Worm (Caenorhabditis elegans) whole organism, L2 larva: ENCODE results near the gene nra-1.

ENCODE experiments used
- C34F6.9 ChIP-seq: fragments of 150-350 bp; optimal IDR thresholded peaks from 2 replicates; lab custom pipeline; 2014; ENCODE audit warnings: missing biosample characterization, missing genetic modification characterization
- F13H6.1 ChIP-seq: sonication (generic microtip); optimal IDR thresholded peaks from 2 replicates; lab custom pipeline; 2016; ENCODE audit warnings: missing genetic modification characterization, missing compliant biosample characterization
- R02D3.7 ChIP-seq: fragments of 150-350 bp; optimal IDR thresholded peaks from 2 replicates; lab custom pipeline; 2014; ENCODE audit warnings: missing biosample characterization, missing genetic modification characterization
- Y55F3AM.14 ChIP-seq: fragments of 200-800 bp; sonication (Bioruptor generic); optimal IDR thresholded peaks from 2 replicates; lab custom pipeline; 2018; ENCODE audit warnings: mild to moderate bottlenecking, missing genetic modification characterization, missing compliant biosample characterization
- ZK546.5 ChIP-seq: sonication (generic microtip); optimal IDR thresholded peaks from 2 replicates; lab custom pipeline; 2017; ENCODE audit warnings: missing biosample characterization, missing genetic modification characterization
- alr-1 ChIP-seq: fragments of 150-350 bp; optimal IDR thresholded peaks from 2 replicates; lab custom pipeline; 2014; ENCODE audit warnings: missing biosample characterization, missing genetic modification characterization
- aly-2 ChIP-seq: fragments of 150-350 bp; optimal IDR thresholded peaks from 2 replicates; lab custom pipeline; 2014; ENCODE audit warnings: missing biosample characterization, missing genetic modification characterization
- ama-1 ChIP-seq: fragments of 150-350 bp; optimal IDR thresholded peaks from 2 replicates; lab custom pipeline; 2018; ENCODE audit warnings: inconsistent platforms
- blmp-1 ChIP-seq: sonication (generic microtip); optimal IDR thresholded peaks from 2 replicates; lab custom pipeline; 2017; ENCODE audit warnings: missing genetic modification characterization, mild to moderate bottlenecking, missing compliant biosample characterization, antibody characterized with exemption, moderate library complexity; ENCODE audit not compliant: insufficient read depth
- ceh-16 ChIP-seq: fragments of 150-350 bp; optimal IDR thresholded peaks from 2 replicates; lab custom pipeline; 2014; ENCODE audit warnings: missing biosample characterization, missing genetic modification characterization
- ceh-82 ChIP-seq: fragments of 150-350 bp; optimal IDR thresholded peaks from 2 replicates; lab custom pipeline; 2014; ENCODE audit warnings: missing biosample characterization, missing genetic modification characterization
- crh-2 ChIP-seq: sonication (generic microtip); optimal IDR thresholded peaks from 2 replicates; lab custom pipeline; 2017; ENCODE audit warnings: missing biosample characterization, missing genetic modification characterization
- dmd-4 ChIP-seq: sonication (generic microtip); optimal IDR thresholded peaks from 2 replicates; lab custom pipeline; 2017; ENCODE audit warnings: missing biosample characterization, missing genetic modification characterization
- elt-1 ChIP-seq: fragments of 150-350 bp; optimal IDR thresholded peaks from 2 replicates; lab custom pipeline; 2014; ENCODE audit warnings: missing biosample characterization, missing genetic modification characterization
- elt-3 ChIP-seq: sonication (generic microtip); optimal IDR thresholded peaks from 2 replicates; lab custom pipeline; 2017; ENCODE audit warnings: missing biosample characterization, missing genetic modification characterization
- fos-1 ChIP-seq: fragments of 150-350 bp; optimal IDR thresholded peaks from 2 replicates; lab custom pipeline; 2014; ENCODE audit warnings: missing biosample characterization, missing genetic modification characterization
- gmeb-1 ChIP-seq: fragments of 150-350 bp; optimal IDR thresholded peaks from 2 replicates; lab custom pipeline; 2014; ENCODE audit warnings: missing biosample characterization, missing genetic modification characterization
- lin-11 ChIP-seq: fragments of 150-350 bp; sonication (generic microtip); optimal IDR thresholded peaks from 2 replicates; lab custom pipeline; 2014; ENCODE audit warnings: missing biosample characterization, missing genetic modification characterization, inconsistent platforms, mixed read lengths
- lin-13 ChIP-seq: fragments of 150-350 bp; optimal IDR thresholded peaks from 2 replicates; lab custom pipeline; 2014; ENCODE audit warnings: missing biosample characterization, missing genetic modification reagents, missing genetic modification characterization
- lsy-2 ChIP-seq, 2 experiments: fragments of 150-350 bp in 1 of 2; sonication (generic microtip) in 1 of 2; optimal IDR thresholded peaks; 2 replicates each; lab custom pipeline; 2014 to 2017; ENCODE audit warnings: missing biosample characterization in 2 of 2, missing genetic modification characterization in 2 of 2
- mab-5 ChIP-seq: fragments of 150-350 bp; optimal IDR thresholded peaks from 2 replicates; lab custom pipeline; 2014; ENCODE audit warnings: missing biosample characterization, missing genetic modification characterization
- mdl-1 ChIP-seq, 2 experiments: fragments of 150-350 bp in 1 of 2; sonication (generic microtip) in 1 of 2; optimal IDR thresholded peaks; 2 replicates each; lab custom pipeline; 2017; ENCODE audit warnings: missing biosample characterization in 2 of 2, missing genetic modification characterization in 2 of 2
- nhr-10 ChIP-seq: sonication (generic microtip); optimal IDR thresholded peaks from 2 replicates; lab custom pipeline; 2017; ENCODE audit warnings: missing biosample characterization, missing genetic modification characterization
- nhr-11 ChIP-seq: fragments of 150-350 bp; optimal IDR thresholded peaks from 2 replicates; lab custom pipeline; 2014; ENCODE audit warnings: missing biosample characterization, missing genetic modification characterization
- nhr-12 ChIP-seq: fragments of 150-350 bp; optimal IDR thresholded peaks from 2 replicates; lab custom pipeline; 2014; ENCODE audit warnings: missing biosample characterization, missing genetic modification characterization
- nhr-129 ChIP-seq: fragments of 150-350 bp; optimal IDR thresholded peaks from 2 replicates; lab custom pipeline; 2014; ENCODE audit warnings: missing biosample characterization, missing genetic modification characterization
- nhr-21 ChIP-seq: fragments of 150-350 bp; optimal IDR thresholded peaks from 2 replicates; lab custom pipeline; 2014; ENCODE audit warnings: missing biosample characterization, missing genetic modification characterization
- nhr-23 ChIP-seq: fragments of 150-350 bp; optimal IDR thresholded peaks from 2 replicates; lab custom pipeline; 2014; ENCODE audit warnings: missing biosample characterization, missing genetic modification reagents, missing genetic modification characterization
- nhr-237 ChIP-seq: fragments of 150-350 bp; optimal IDR thresholded peaks from 2 replicates; lab custom pipeline; 2014; ENCODE audit warnings: missing biosample characterization, missing genetic modification characterization
- nhr-25 ChIP-seq: fragments of 150-350 bp; sonication (generic microtip); optimal IDR thresholded peaks from 3 replicates; lab custom pipeline; 2014; ENCODE audit warnings: missing biosample characterization, missing genetic modification characterization
- nhr-6 ChIP-seq: fragments of 150-350 bp; optimal IDR thresholded peaks from 2 replicates; lab custom pipeline; 2014; ENCODE audit warnings: missing biosample characterization, missing genetic modification characterization
- nhr-77 ChIP-seq: fragments of 150-350 bp; optimal IDR thresholded peaks from 2 replicates; lab custom pipeline; 2014; ENCODE audit warnings: missing biosample characterization, missing genetic modification characterization
- peb-1 ChIP-seq: fragments of 150-350 bp; optimal IDR thresholded peaks from 2 replicates; lab custom pipeline; 2014; ENCODE audit warnings: missing biosample characterization, missing genetic modification characterization
- sem-4 ChIP-seq: fragments of 150-350 bp; optimal IDR thresholded peaks from 2 replicates; lab custom pipeline; 2014; ENCODE audit warnings: missing biosample characterization, missing genetic modification reagents, missing genetic modification characterization
- sma-3 ChIP-seq: sonication (generic microtip); optimal IDR thresholded peaks from 2 replicates; lab custom pipeline; 2016; ENCODE audit warnings: missing genetic modification reagents, missing genetic modification characterization, missing compliant biosample characterization
- sma-9 ChIP-seq, 2 experiments: fragments of 150-350 bp in 1 of 2; sonication (generic microtip) in 1 of 2; optimal IDR thresholded peaks; 2 replicates each; lab custom pipeline; 2014 to 2016; ENCODE audit warnings: missing genetic modification characterization in 2 of 2, mild to moderate bottlenecking in 1 of 2, missing biosample characterization in 1 of 2, missing compliant biosample characterization in 1 of 2, missing genetic modification reagents in 1 of 2, moderate library complexity in 1 of 2
- snpc-4 ChIP-seq: fragments of 150-350 bp; optimal IDR thresholded peaks from 2 replicates; lab custom pipeline; 2014; ENCODE audit warnings: missing biosample characterization, missing genetic modification characterization
- unc-39 ChIP-seq: fragments of 150-350 bp; optimal IDR thresholded peaks from 2 replicates; lab custom pipeline; 2014; ENCODE audit warnings: missing biosample characterization, missing genetic modification characterization
- unc-55 ChIP-seq: fragments of 150-350 bp; sonication (generic microtip); optimal IDR thresholded peaks from 3 replicates; lab custom pipeline; 2014; ENCODE audit warnings: missing biosample characterization, missing genetic modification reagents, missing genetic modification characterization
- unc-62 ChIP-seq: fragments of 150-350 bp; optimal IDR thresholded peaks from 2 replicates; lab custom pipeline; 2014; ENCODE audit warnings: missing biosample characterization, missing genetic modification reagents, missing genetic modification characterization
- ztf-1 ChIP-seq: fragments of 200-800 bp; sonication (Bioruptor generic); conservative IDR thresholded peaks from 2 replicates; pipeline ENCODE4 v1.3.6; 2022; ENCODE audit warnings: missing genetic modification characterization, missing compliant biosample characterization
- ztf-11 ChIP-seq: sonication (generic microtip); optimal IDR thresholded peaks from 2 replicates; lab custom pipeline; 2017; ENCODE audit warnings: missing biosample characterization, missing genetic modification characterization
- ztf-4 ChIP-seq: fragments of 150-350 bp; optimal IDR thresholded peaks from 2 replicates; lab custom pipeline; 2014; ENCODE audit warnings: missing biosample characterization, missing genetic modification characterization

nra-1 gene

DNA sequence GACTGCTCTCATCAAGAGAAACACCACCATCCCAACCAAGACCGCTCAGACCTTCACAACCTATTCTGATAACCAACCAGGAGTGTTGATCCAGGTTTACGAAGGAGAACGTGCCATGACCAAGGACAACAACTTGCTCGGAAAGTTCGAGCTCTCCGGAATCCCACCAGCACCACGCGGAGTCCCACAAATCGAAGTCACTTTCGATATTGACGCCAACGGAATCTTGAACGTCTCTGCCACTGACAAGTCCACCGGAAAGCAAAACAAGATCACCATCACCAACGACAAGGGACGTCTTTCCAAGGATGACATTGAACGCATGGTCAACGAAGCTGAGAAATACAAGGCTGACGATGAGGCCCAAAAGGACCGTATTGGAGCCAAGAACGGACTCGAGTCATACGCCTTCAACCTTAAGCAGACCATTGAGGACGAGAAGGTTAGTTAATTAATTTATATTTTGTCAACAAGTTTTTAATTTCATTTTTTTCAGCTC, 3.5 kb downstream of the nra-1 start:
- peak; percentile 27 for TF ChIP-seq nhr-129
- TF ChIP-seq ama-1 (lab: Kevin White, UChicago): peak; percentile 90
- TF ChIP-seq R02D3.7 (tag; lab: Kevin White, UChicago): no peak

- TF ChIP-seq unc-62 (GFP tag; lab: Kevin White, UChicago): no peak
- TF ChIP-seq Y55F3AM.14 (GFP tag; lab: Kevin White, UChicago): no peak
- peak; percentile 42 for TF ChIP-seq crh-2 (tag; lab: Kevin White, UChicago)
- peak; percentile 87 for TF ChIP-seq ama-1 (lab: Kevin White, UChicago)
- peak; percentile 45 for TF ChIP-seq nhr-11 (tag; lab: Kevin White, UChicago)
Measured at ce11 chrIV:17279592-17280440, 4.2 kb downstream of the nra-1 start.

DNA sequence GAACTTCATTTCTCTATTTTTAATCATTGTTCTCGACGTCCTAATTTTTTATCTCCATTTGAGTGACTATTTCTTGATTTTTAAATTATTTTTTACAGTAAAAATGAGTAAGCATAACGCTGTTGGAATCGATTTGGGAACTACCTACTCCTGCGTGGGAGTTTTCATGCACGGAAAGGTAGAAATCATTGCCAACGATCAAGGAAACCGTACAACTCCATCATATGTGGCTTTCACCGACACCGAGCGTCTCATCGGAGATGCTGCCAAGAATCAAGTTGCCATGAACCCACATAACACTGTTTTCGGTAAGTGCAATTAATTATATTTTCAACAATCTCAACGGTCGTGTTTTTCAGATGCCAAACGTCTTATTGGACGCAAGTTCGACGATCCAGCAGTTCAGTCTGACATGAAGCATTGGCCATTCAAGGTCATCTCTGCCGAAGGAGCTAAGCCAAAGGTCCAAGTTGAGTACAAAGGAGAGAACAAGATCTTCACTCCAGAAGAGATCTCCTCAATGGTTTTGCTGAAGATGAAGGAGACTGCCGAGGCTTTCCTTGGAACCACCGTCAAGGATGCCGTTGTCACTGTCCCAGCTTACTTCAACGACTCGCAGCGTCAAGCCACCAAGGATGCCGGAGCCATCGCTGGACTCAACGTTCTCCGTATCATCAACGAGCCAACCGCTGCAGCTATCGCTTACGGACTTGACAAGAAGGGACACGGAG, 5.0 kb downstream of the nra-1 start, which contains the start of gene hsp-1:
TSS of gene hsp-1 (plus strand) at position 99 of the 731 bp plus-strand sequence.
- TF ChIP-seq ztf-4 (no peak), ama-1 (lab: Kevin White, UChicago) (peak; percentile 13)

ce11 chrIV:17278363-17278762, 5.6 kb downstream of the nra-1 start:
- peak; percentile 99 for TF ChIP-seq sma-3 (GFP tag; lab: Kevin White, UChicago)
- TF ChIP-seq mab-5 (tag; lab: Kevin White, UChicago): peak; percentile 90
- TF ChIP-seq crh-2 (tag; lab: Kevin White, UChicago): peak; percentile 95
- peak; percentile 86 for TF ChIP-seq gmeb-1
- peak; percentile 89; the same call in 1 of the 2 replicates for TF ChIP-seq ztf-1
- TF ChIP-seq elt-1 (tag; lab: Kevin White, UChicago): no peak
- peak; percentile 93 for TF ChIP-seq nhr-6 (tag; lab: Kevin White, UChicago)
- peak; percentile 65 for TF ChIP-seq snpc-4
- peak; percentile 95 for TF ChIP-seq ztf-4
- TF ChIP-seq ZK546.5 (tag; lab: Kevin White, UChicago): peak; percentile 75
- no peak for TF ChIP-seq unc-39
- TF ChIP-seq unc-55 (GFP tag; lab: Kevin White, UChicago): peak; percentile 98
- TF ChIP-seq mdl-1 (tag; optimal IDR thresholded peaks at IDR 0.05; lab: Kevin White, UChicago): peak in 1 of 2 experiments; percentile 76
- TF ChIP-seq ama-1 (lab: Kevin White, UChicago): peak; percentile 92
- TF ChIP-seq nhr-129: peak; percentile 96
- peak; percentile 78 for TF ChIP-seq nhr-237 (tag; lab: Kevin White, UChicago)
- TF ChIP-seq blmp-1 (tag; lab: Kevin White, UChicago): peak; percentile 82
- TF ChIP-seq alr-1: no peak
- peak; percentile 96 for TF ChIP-seq nhr-21 (tag; lab: Kevin White, UChicago)
- peak; percentile 35 for TF ChIP-seq ztf-11 (tag; lab: Kevin White, UChicago)
- peak; percentile 97 for TF ChIP-seq nhr-25 (tag; lab: Kevin White, UChicago)
- peak; percentile 38 for TF ChIP-seq unc-62 (GFP tag; lab: Kevin White, UChicago)
- peak; percentile 97 for TF ChIP-seq C34F6.9 (tag; lab: Kevin White, UChicago)
- TF ChIP-seq elt-3: no peak
- peak; percentile 97 for TF ChIP-seq sem-4 (tag; lab: Kevin White, UChicago)
- no peak for TF ChIP-seq dmd-4 (tag; lab: Kevin White, UChicago)
- TF ChIP-seq lsy-2 (tag; optimal IDR thresholded peaks at IDR 0.05; lab: Kevin White, UChicago): peak; percentile 92 to 95
- peak; percentile 95 for TF ChIP-seq lin-13 (GFP tag; lab: Kevin White, UChicago)
- TF ChIP-seq nhr-10 (tag; lab: Kevin White, UChicago): peak; percentile 83
- peak; percentile 62 for TF ChIP-seq R02D3.7 (tag; lab: Kevin White, UChicago)
- peak; percentile 71 for TF ChIP-seq nhr-77 (tag; lab: Kevin White, UChicago)
- TF ChIP-seq nhr-23: no peak
- peak; percentile 97 for TF ChIP-seq F13H6.1 (tag; lab: Kevin White, UChicago)
- TF ChIP-seq peb-1 (tag; lab: Kevin White, UChicago): no peak
- TF ChIP-seq nhr-12 (tag; lab: Kevin White, UChicago): no peak
- TF ChIP-seq ceh-82 (tag; lab: Kevin White, UChicago): peak; percentile 82
- TF ChIP-seq ceh-16 (tag; lab: Kevin White, UChicago): peak; percentile 26
- TF ChIP-seq aly-2 (tag; lab: Kevin White, UChicago): no peak
- TF ChIP-seq fos-1 (tag; lab: Kevin White, UChicago): peak; percentile 92
- TF ChIP-seq sma-9 (GFP tag; optimal IDR thresholded peaks at IDR 0.05; lab: Kevin White, UChicago): peak; percentile 87
- no peak for TF ChIP-seq sma-9 (tag; optimal IDR thresholded peaks at IDR 0.05; lab: Kevin White, UChicago)
- TF ChIP-seq lin-11 (tag; lab: Kevin White, UChicago): peak; percentile 89
